Fruit fly (Drosophila melanogaster) whole organism, embryonic: ENCODE measurements around the gene Polr1D.

Experiments
- ATbp ChIP-seq: fragments of 200-800 bp; sonication (Bioruptor generic); optimal IDR thresholded peaks from 2 replicates; lab custom pipeline; 2017; ENCODE audit warnings: missing biosample characterization, mild to moderate bottlenecking, missing genetic modification characterization, missing genetic modification reagents
- Antp ChIP-seq: fragments of 200-800 bp; sonication (Bioruptor generic); optimal IDR thresholded peaks from 3 replicates; lab custom pipeline; 2016; ENCODE audit warnings: missing biosample characterization, missing genetic modification characterization
- Asciz ChIP-seq: fragments of 200-800 bp; sonication (Bioruptor generic); optimal IDR thresholded peaks from 2 replicates; lab custom pipeline; 2017; ENCODE audit warnings: missing biosample characterization, mild to moderate bottlenecking, missing genetic modification characterization, missing genetic modification reagents
- Atf-2 ChIP-seq: fragments of 200-800 bp; sonication (Bioruptor generic); optimal IDR thresholded peaks from 2 replicates; lab custom pipeline; 2016; ENCODE audit warnings: missing biosample characterization, missing genetic modification characterization
- B-H2 ChIP-seq: fragments of 200-800 bp; sonication (Bioruptor generic); optimal IDR thresholded peaks from 2 replicates; lab custom pipeline; 2018; ENCODE audit warnings: missing biosample characterization, mild to moderate bottlenecking, missing genetic modification characterization
- CG10543 ChIP-seq: fragments of 200-800 bp; sonication (Bioruptor generic); optimal IDR thresholded peaks from 3 replicates; lab custom pipeline; 2017; ENCODE audit warnings: missing biosample characterization, mild to moderate bottlenecking, missing genetic modification characterization, moderate library complexity
- CG12104 ChIP-seq: fragments of 200-800 bp; sonication (Bioruptor generic); optimal IDR thresholded peaks from 3 replicates; lab custom pipeline; 2016; ENCODE audit warnings: missing biosample characterization, missing genetic modification characterization
- CG12769 ChIP-seq: fragments of 200-800 bp; sonication (Bioruptor generic); optimal IDR thresholded peaks from 2 replicates; lab custom pipeline; 2019; ENCODE audit warnings: missing biosample characterization, mild to moderate bottlenecking, missing genetic modification characterization, moderate library complexity
- CG14050 ChIP-seq: fragments of 200-800 bp; sonication (Bioruptor generic); IDR thresholded peaks from 3 replicates; pipeline ENCODE4 v1.3.6; 2022; ENCODE audit warnings: missing biosample characterization, missing genetic modification characterization
- CG15011 ChIP-seq: fragments of 200-800 bp; sonication (Bioruptor generic); optimal IDR thresholded peaks from 3 replicates; lab custom pipeline; 2018; ENCODE audit warnings: missing biosample characterization, mild to moderate bottlenecking, missing genetic modification characterization
- CG15479 ChIP-seq: fragments of 200-800 bp; sonication (Bioruptor generic); optimal IDR thresholded peaks from 3 replicates; lab custom pipeline; 2019; ENCODE audit warnings: missing biosample characterization, mild to moderate bottlenecking, missing genetic modification characterization, moderate library complexity
- CG15514 ChIP-seq: fragments of 200-800 bp; sonication (Bioruptor generic); optimal IDR thresholded peaks from 3 replicates; lab custom pipeline; 2017; ENCODE audit warnings: missing biosample characterization, missing genetic modification characterization, mild to moderate bottlenecking, moderate library complexity, missing genetic modification reagents
- CG15601 ChIP-seq: fragments of 200-800 bp; sonication (Bioruptor generic); optimal IDR thresholded peaks from 3 replicates; lab custom pipeline; 2019; ENCODE audit warnings: missing biosample characterization, mild to moderate bottlenecking, missing genetic modification characterization, moderate library complexity
- CG16863 ChIP-seq: fragments of 200-800 bp; sonication (Bioruptor generic); optimal IDR thresholded peaks from 3 replicates; lab custom pipeline; 2016; ENCODE audit warnings: missing biosample characterization, missing genetic modification characterization
- CG30020 ChIP-seq: fragments of 200-800 bp; optimal IDR thresholded peaks from 2 replicates; lab custom pipeline; 2019; ENCODE audit warnings: missing biosample characterization, mild to moderate bottlenecking, missing genetic modification characterization, moderate library complexity
- CG4282 ChIP-seq: fragments of 200-800 bp; sonication (Bioruptor generic); optimal IDR thresholded peaks from 2 replicates; lab custom pipeline; 2016; ENCODE audit warnings: missing biosample characterization, missing genetic modification characterization
- CG4404 ChIP-seq: fragments of 200-800 bp; sonication (Bioruptor generic); IDR thresholded peaks from 2 replicates; pipeline ENCODE4 v1.3.6; 2022; ENCODE audit warnings: missing biosample characterization, missing genetic modification characterization
- CG4730 ChIP-seq: fragments of 200-800 bp; sonication (Bioruptor generic); IDR thresholded peaks from 2 replicates; pipeline ENCODE4 v1.3.6; 2022; ENCODE audit warnings: missing biosample characterization, missing genetic modification characterization
- CG5245 ChIP-seq: fragments of 200-800 bp; sonication (Bioruptor generic); optimal IDR thresholded peaks from 3 replicates; lab custom pipeline; 2016; ENCODE audit warnings: missing biosample characterization, missing genetic modification characterization
- CG8944 ChIP-seq: fragments of 200-800 bp; sonication (Bioruptor generic); optimal IDR thresholded peaks from 3 replicates; lab custom pipeline; 2016; ENCODE audit warnings: missing biosample characterization, missing genetic modification characterization
- CG9797 ChIP-seq: fragments of 200-800 bp; sonication (Bioruptor generic); optimal IDR thresholded peaks from 3 replicates; lab custom pipeline; 2018; ENCODE audit warnings: missing biosample characterization, mild to moderate bottlenecking, missing genetic modification characterization
- D ChIP-seq, 2 experiments: fragments of 200-800 bp in 1 of 2; fragments of >200 bp in 1 of 2; sonication (Bioruptor generic) in 1 of 2; optimal IDR thresholded peaks; 2 replicates in 1 of 2; 3 replicates in 1 of 2; lab custom pipeline; 2017; ENCODE audit warnings: mild to moderate bottlenecking in 1 of 2, missing biosample characterization in 1 of 2, missing genetic modification characterization in 1 of 2, missing genetic modification reagents in 1 of 2
- Dek ChIP-seq: fragments of 200-800 bp; sonication (Bioruptor generic); optimal IDR thresholded peaks from 3 replicates; lab custom pipeline; 2019; ENCODE audit warnings: missing biosample characterization, mild to moderate bottlenecking, missing genetic modification characterization, moderate library complexity
- E2f1 ChIP-seq: fragments of 200-800 bp; sonication (Bioruptor generic); IDR thresholded peaks from 2 replicates; pipeline ENCODE4 v1.3.6; 2022; ENCODE audit warnings: missing biosample characterization, missing genetic modification characterization
- HLH54F ChIP-seq: fragments of 200-800 bp; sonication (Bioruptor generic); optimal IDR thresholded peaks from 3 replicates; lab custom pipeline; 2016; ENCODE audit warnings: missing biosample characterization, missing genetic modification characterization
- Lpt ChIP-seq: fragments of >200 bp; optimal IDR thresholded peaks from 2 replicates; lab custom pipeline; 2018; ENCODE audit warnings: missing biosample characterization, missing genetic modification characterization
- Oli ChIP-seq: fragments of 200-800 bp; sonication (Bioruptor generic); optimal IDR thresholded peaks from 2 replicates; lab custom pipeline; 2018; ENCODE audit warnings: missing biosample characterization, mild to moderate bottlenecking, missing genetic modification characterization, moderate library complexity
- Sin3A ChIP-seq: fragments of >200 bp; optimal IDR thresholded peaks from 2 replicates; lab custom pipeline; 2018
- Sox100B ChIP-seq: fragments of 200-800 bp; sonication (Bioruptor generic); optimal IDR thresholded peaks from 3 replicates; lab custom pipeline; 2018; ENCODE audit warnings: missing biosample characterization, mild to moderate bottlenecking, missing genetic modification characterization
- ac ChIP-seq: fragments of 200-800 bp; sonication (Bioruptor generic); optimal IDR thresholded peaks from 3 replicates; lab custom pipeline; 2017; ENCODE audit warnings: missing biosample characterization, mild to moderate bottlenecking, missing genetic modification characterization
- bowl ChIP-seq: fragments of 200-800 bp; sonication (Bioruptor generic); IDR thresholded peaks from 2 replicates; pipeline ENCODE4 v1.3.6; 2022; ENCODE audit warnings: missing biosample characterization, missing genetic modification characterization
- cad ChIP-seq: fragments of >200 bp; optimal IDR thresholded peaks from 2 replicates; lab custom pipeline; 2017; ENCODE audit warnings: missing biosample characterization, missing genetic modification characterization
- ewg ChIP-seq: fragments of 200-800 bp; sonication (Bioruptor generic); optimal IDR thresholded peaks from 3 replicates; lab custom pipeline; 2017; ENCODE audit warnings: mild to moderate bottlenecking, missing biosample characterization, missing genetic modification reagents, missing genetic modification characterization
- fd64A ChIP-seq: fragments of 200-800 bp; sonication (Bioruptor generic); optimal IDR thresholded peaks from 3 replicates; lab custom pipeline; 2018; ENCODE audit warnings: missing biosample characterization, mild to moderate bottlenecking, missing genetic modification characterization
- fu2 ChIP-seq: fragments of 200-800 bp; sonication (Bioruptor generic); optimal IDR thresholded peaks from 2 replicates; lab custom pipeline; 2016; ENCODE audit warnings: missing biosample characterization, missing genetic modification characterization
- gsb-n ChIP-seq: fragments of 200-800 bp; sonication (Bioruptor generic); optimal IDR thresholded peaks from 3 replicates; lab custom pipeline; 2018; ENCODE audit warnings: missing biosample characterization, mild to moderate bottlenecking, missing genetic modification characterization
- insv ChIP-seq, 2 experiments: fragments of 200-800 bp; sonication (Bioruptor generic); optimal IDR thresholded peaks; 3 replicates each; lab custom pipeline; 2016 to 2018; ENCODE audit warnings: missing biosample characterization in 2 of 2, missing genetic modification characterization in 2 of 2
- lov ChIP-seq, 2 experiments: fragments of 200-800 bp in 1 of 2; fragments of >200 bp in 1 of 2; sonication (Bioruptor generic) in 1 of 2; IDR thresholded peaks in 1 of 2; optimal IDR thresholded peaks in 1 of 2; 2 replicates in 1 of 2; 3 replicates in 1 of 2; pipeline versions ENCODE4 v1.3.6 to Lab custom; 2017 to 2022; ENCODE audit warnings: missing biosample characterization in 1 of 2, missing genetic modification characterization in 1 of 2
- maf-S ChIP-seq: fragments of 200-800 bp; sonication (Bioruptor generic); optimal IDR thresholded peaks from 2 replicates; lab custom pipeline; 2016; ENCODE audit warnings: missing biosample characterization, missing genetic modification characterization
- pita ChIP-seq: fragments of 200-800 bp; sonication (Bioruptor generic); optimal IDR thresholded peaks from 2 replicates; lab custom pipeline; 2017; ENCODE audit warnings: missing biosample characterization, mild to moderate bottlenecking, missing genetic modification characterization
- pum ChIP-seq: fragments of 200-800 bp; sonication (Bioruptor generic); optimal IDR thresholded peaks from 2 replicates; lab custom pipeline; 2016; ENCODE audit warnings: missing biosample characterization, missing genetic modification characterization
- run ChIP-seq: fragments of 200-800 bp; sonication (Bioruptor generic); optimal IDR thresholded peaks from 3 replicates; lab custom pipeline; 2018; ENCODE audit warnings: missing biosample characterization, mild to moderate bottlenecking, missing genetic modification characterization
- shn ChIP-seq: fragments of 200-800 bp; sonication (Bioruptor generic); optimal IDR thresholded peaks from 3 replicates; lab custom pipeline; 2016; ENCODE audit warnings: missing biosample characterization, missing genetic modification characterization
- sr ChIP-seq: fragments of 200-800 bp; sonication (Bioruptor generic); IDR thresholded peaks from 3 replicates; pipeline ENCODE4 v1.3.6; 2022; ENCODE audit warnings: missing biosample characterization, missing genetic modification characterization
- zf30C ChIP-seq: fragments of 200-800 bp; sonication (Bioruptor generic); optimal IDR thresholded peaks from 3 replicates; lab custom pipeline; 2018; ENCODE audit warnings: missing biosample characterization, mild to moderate bottlenecking, missing genetic modification characterization
- zfh2 ChIP-seq: fragments of 200-800 bp; sonication (Bioruptor generic); optimal IDR thresholded peaks from 2 replicates; lab custom pipeline; 2016; ENCODE audit warnings: missing biosample characterization, missing genetic modification characterization

Polr1D gene

DNA sequence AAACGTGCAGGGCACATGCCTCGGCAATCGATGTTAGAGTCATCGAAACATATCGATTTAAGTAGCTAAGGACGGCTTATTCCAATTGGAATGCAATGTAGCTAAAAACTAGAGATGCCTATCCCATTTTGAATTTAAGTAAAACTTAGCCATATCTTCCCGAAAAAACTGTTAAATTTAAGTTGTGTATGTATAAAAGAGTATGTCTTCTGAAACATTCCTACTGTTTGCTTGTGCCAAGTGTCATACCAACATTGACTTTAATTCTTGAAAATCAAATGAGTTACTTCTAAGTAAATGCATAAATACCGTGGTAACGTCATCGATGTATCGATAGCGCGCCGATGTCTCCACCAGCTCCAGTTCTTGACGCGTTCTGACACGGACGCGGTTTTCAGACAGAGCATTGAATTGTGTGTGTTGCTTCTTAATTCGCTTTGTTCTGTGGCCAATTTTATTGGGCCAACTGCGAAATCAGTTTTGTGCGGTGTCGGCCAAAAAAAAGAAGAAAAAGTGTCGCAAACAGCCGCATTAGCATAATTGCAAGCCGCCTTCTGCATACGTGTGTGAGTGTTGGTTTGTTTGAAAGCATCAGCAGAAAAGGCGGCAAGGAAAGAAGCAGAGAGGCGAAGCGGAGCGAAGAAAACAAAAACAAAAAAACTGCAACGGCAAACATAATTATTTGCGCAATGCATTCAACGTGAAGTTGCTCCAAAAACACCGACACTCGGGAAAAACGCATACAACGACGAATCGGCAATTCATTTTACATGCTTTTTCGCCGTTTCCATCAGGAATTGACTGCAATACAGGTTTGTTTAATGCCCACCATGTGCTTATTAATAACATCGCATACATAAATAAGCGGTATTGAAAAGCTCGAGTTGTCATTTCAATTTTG is 1.3 kb downstream of the Polr1D start, which contains the start of gene brat (continued):
- no peak for TF ChIP-seq lov (optimal IDR thresholded peaks at IDR 0.05; lab: Kevin White, UChicago)
- TF ChIP-seq lov (GFP tag; IDR thresholded peaks at IDR 0.05; lab: Robert Waterston, UW), result 0 out of 3 replicates have a peak, but pooled peaks have one; percentile 21
- TF ChIP-seq pita (GFP tag; lab: Kevin White, UChicago), result no peak
- no peak for TF ChIP-seq run (tag; lab: Kevin White, UChicago)
- peak; percentile 14 for TF ChIP-seq CG15601 (tag; lab: Kevin White, UChicago)
- peak; percentile 83 for TF ChIP-seq Sin3A (lab: Kevin White, UChicago)
- TF ChIP-seq Asciz (GFP tag; lab: Kevin White, UChicago), result no peak
- no peak for TF ChIP-seq E2f1 (GFP tag; lab: Robert Waterston, UW)
- TF ChIP-seq gsb-n (tag; lab: Kevin White, UChicago), result peak; percentile 6

dm6 chr2L:19131905-19132402 is 3.1 kb downstream of the Polr1D start, which contains the start of the genes AsnRS and DCTN6-p27:
Gene AsnRS (minus strand): TSS chr2L:19131954.
Gene DCTN6-p27 (plus strand): TSS chr2L:19132323.
- TF ChIP-seq CG30020 (tag; lab: Kevin White, UChicago), result peak; percentile 54
- peak; percentile 24 for TF ChIP-seq pum
- peak; percentile 31; the same call in 2 of the 3 replicates for TF ChIP-seq CG14050 (GFP tag; lab: Robert Waterston, UW)
- TF ChIP-seq CG9797 (GFP tag; lab: Kevin White, UChicago), result peak; percentile 6
- TF ChIP-seq ac (GFP tag; lab: Kevin White, UChicago), result peak; percentile 39
- no peak for TF ChIP-seq CG15479 (GFP tag; lab: Kevin White, UChicago)
- peak; percentile 59 for TF ChIP-seq CG12104 (GFP tag; lab: Kevin White, UChicago)
- 0 out of 3 replicates have a peak, but pooled peaks have one; percentile 25 for TF ChIP-seq sr (GFP tag; lab: Robert Waterston, UW)
- TF ChIP-seq zf30C (GFP tag; lab: Kevin White, UChicago), result no peak
- peak; percentile 40 for TF ChIP-seq Antp
- TF ChIP-seq D (optimal IDR thresholded peaks at IDR 0.05; lab: Kevin White, UChicago), result no peak
- peak; percentile 48 for TF ChIP-seq D (GFP tag; optimal IDR thresholded peaks at IDR 0.05; lab: Kevin White, UChicago)
- peak; percentile 72 for TF ChIP-seq CG15514 (GFP tag; lab: Kevin White, UChicago)
- TF ChIP-seq CG4282 (GFP tag; lab: Kevin White, UChicago), result no peak
- TF ChIP-seq bowl, result no peak
- TF ChIP-seq B-H2 (GFP tag; lab: Kevin White, UChicago), result peak; percentile 85
- no peak for TF ChIP-seq CG15011 (GFP tag; lab: Kevin White, UChicago)
- peak; percentile 23 for TF ChIP-seq CG8944 (GFP tag; lab: Kevin White, UChicago)
- peak; percentile 39 for TF ChIP-seq ewg (GFP tag; lab: Kevin White, UChicago)
- no peak for TF ChIP-seq Lpt
- TF ChIP-seq Oli, result peak; percentile 48
- TF ChIP-seq maf-S (GFP tag; lab: Kevin White, UChicago), result peak; percentile 57
- peak; percentile 47; the same call in 1 of the 2 replicates for TF ChIP-seq CG4404 (GFP tag; lab: Robert Waterston, UW)
- TF ChIP-seq cad (GFP tag; lab: Kevin White, UChicago), result no peak
- TF ChIP-seq CG5245 (GFP tag; lab: Kevin White, UChicago), result peak; percentile 52
- no peak for TF ChIP-seq CG4730 (GFP tag; lab: Robert Waterston, UW)
- peak; percentile 79 for TF ChIP-seq zfh2 (GFP tag; lab: Kevin White, UChicago)
- peak; percentile 51 for TF ChIP-seq Dek (tag; lab: Kevin White, UChicago)
- TF ChIP-seq shn (GFP tag; lab: Kevin White, UChicago), result peak; percentile 22
- no peak for TF ChIP-seq fd64A (GFP tag; lab: Kevin White, UChicago)
- TF ChIP-seq HLH54F, result peak; percentile 67
- TF ChIP-seq CG16863 (GFP tag; lab: Kevin White, UChicago), result peak; percentile 95
- TF ChIP-seq ATbp (GFP tag; lab: Kevin White, UChicago), result no peak
- peak in 1 of 2 experiments; percentile 78 for TF ChIP-seq insv (GFP tag; optimal IDR thresholded peaks at IDR 0.05; lab: Kevin White, UChicago)
- peak; percentile 37 for TF ChIP-seq Atf-2
- no peak for TF ChIP-seq CG12769 (tag; lab: Kevin White, UChicago)
- TF ChIP-seq Sox100B, result no peak
- TF ChIP-seq fu2 (GFP tag; lab: Kevin White, UChicago), result peak; percentile 21
- peak; percentile 82 for TF ChIP-seq CG10543 (GFP tag; lab: Kevin White, UChicago)
